Fruit fly (Drosophila melanogaster) whole organism, embryonic: ENCODE results near the gene CG12123.

Experiments used
- CG10209 ChIP-seq: fragments of 200-800 bp; sonication (Bioruptor generic); optimal IDR thresholded peaks from 3 replicates; lab custom pipeline; 2017; ENCODE audit warnings: missing biosample characterization, mild to moderate bottlenecking, missing genetic modification characterization, missing genetic modification reagents
- CG1024 ChIP-seq: fragments of 200-800 bp; sonication (Bioruptor generic); IDR thresholded peaks from 2 replicates; pipeline ENCODE4 v1.3.6; 2022; ENCODE audit warnings: missing biosample characterization, missing genetic modification characterization
- CG10366 ChIP-seq: fragments of 200-800 bp; sonication (Bioruptor generic); IDR thresholded peaks from 2 replicates; pipeline ENCODE4 v1.3.6; 2022; ENCODE audit warnings: missing biosample characterization, missing genetic modification characterization
- CG10462 ChIP-seq: fragments of 200-800 bp; sonication (Bioruptor generic); optimal IDR thresholded peaks from 2 replicates; lab custom pipeline; 2016; ENCODE audit warnings: missing biosample characterization, missing genetic modification characterization
- CG10959 ChIP-seq: fragments of 200-800 bp; sonication (Bioruptor generic); IDR thresholded peaks from 2 replicates; pipeline ENCODE4 v1.3.6; 2022; ENCODE audit warnings: missing biosample characterization, missing genetic modification characterization
- CG11504 ChIP-seq: fragments of 200-800 bp; sonication (Bioruptor generic); optimal IDR thresholded peaks from 3 replicates; lab custom pipeline; 2019; ENCODE audit warnings: missing biosample characterization, mild to moderate bottlenecking, missing genetic modification characterization, moderate library complexity
- CG12219 ChIP-seq: fragments of 200-800 bp; sonication (Bioruptor generic); optimal IDR thresholded peaks from 3 replicates; lab custom pipeline; 2018; ENCODE audit warnings: missing biosample characterization, mild to moderate bottlenecking, missing genetic modification characterization
- CG12391 ChIP-seq: fragments of 200-800 bp; sonication (Bioruptor generic); optimal IDR thresholded peaks from 3 replicates; lab custom pipeline; 2018; ENCODE audit warnings: missing biosample characterization, mild to moderate bottlenecking, missing genetic modification characterization, moderate library complexity
- CG15601 ChIP-seq: fragments of 200-800 bp; sonication (Bioruptor generic); optimal IDR thresholded peaks from 3 replicates; lab custom pipeline; 2019; ENCODE audit warnings: missing biosample characterization, mild to moderate bottlenecking, missing genetic modification characterization, moderate library complexity
- CG1603 ChIP-seq: fragments of 200-800 bp; sonication (Bioruptor generic); optimal IDR thresholded peaks from 2 replicates; lab custom pipeline; 2019; ENCODE audit warnings: missing biosample characterization, mild to moderate bottlenecking, missing genetic modification characterization, moderate library complexity
- CG17568 ChIP-seq: fragments of 200-800 bp; sonication (Bioruptor generic); optimal IDR thresholded peaks from 2 replicates; lab custom pipeline; 2018; ENCODE audit warnings: missing biosample characterization, mild to moderate bottlenecking, missing genetic modification characterization, moderate library complexity
- CG18476 ChIP-seq: fragments of 200-800 bp; sonication (Bioruptor generic); optimal IDR thresholded peaks from 2 replicates; lab custom pipeline; 2016; ENCODE audit warnings: missing biosample characterization, mild to moderate bottlenecking, missing genetic modification characterization
- CG18599 ChIP-seq: fragments of 200-800 bp; sonication (Bioruptor generic); optimal IDR thresholded peaks from 3 replicates; lab custom pipeline; 2017; ENCODE audit warnings: missing biosample characterization, missing genetic modification characterization, mild to moderate bottlenecking, moderate library complexity, missing genetic modification reagents
- CG2678 ChIP-seq: fragments of 200-800 bp; sonication (Bioruptor generic); optimal IDR thresholded peaks from 3 replicates; lab custom pipeline; 2019; ENCODE audit warnings: missing biosample characterization, mild to moderate bottlenecking, missing genetic modification characterization, moderate library complexity
- CG2712 ChIP-seq: fragments of 200-800 bp; optimal IDR thresholded peaks from 3 replicates; lab custom pipeline; 2019; ENCODE audit warnings: missing biosample characterization, mild to moderate bottlenecking, missing genetic modification characterization, moderate library complexity
- CG31441 ChIP-seq: fragments of 200-800 bp; sonication (Bioruptor generic); IDR thresholded peaks from 2 replicates; pipeline ENCODE4 v1.3.6; 2022; ENCODE audit warnings: missing biosample characterization, missing genetic modification characterization
- CG33213 ChIP-seq: fragments of 200-800 bp; sonication (Bioruptor generic); optimal IDR thresholded peaks from 3 replicates; lab custom pipeline; 2016; ENCODE audit warnings: missing biosample characterization, missing genetic modification characterization
- CG3847 ChIP-seq: fragments of 200-800 bp; sonication (Bioruptor generic); IDR thresholded peaks from 2 replicates; pipeline ENCODE4 v1.3.6; 2022; ENCODE audit warnings: missing biosample characterization, missing genetic modification characterization
- CG7556 ChIP-seq: fragments of 200-800 bp; sonication (Bioruptor generic); optimal IDR thresholded peaks from 2 replicates; lab custom pipeline; 2017; ENCODE audit warnings: missing biosample characterization, mild to moderate bottlenecking, missing genetic modification characterization
- CG9817 ChIP-seq: fragments of 200-800 bp; sonication (Bioruptor generic); optimal IDR thresholded peaks from 2 replicates; lab custom pipeline; 2018; ENCODE audit warnings: missing biosample characterization, mild to moderate bottlenecking, missing genetic modification characterization, moderate library complexity
- D ChIP-seq, 2 experiments: fragments of 200-800 bp in 1 of 2; fragments of >200 bp in 1 of 2; sonication (Bioruptor generic) in 1 of 2; optimal IDR thresholded peaks; 2 replicates in 1 of 2; 3 replicates in 1 of 2; lab custom pipeline; 2017; ENCODE audit warnings: mild to moderate bottlenecking in 1 of 2, missing biosample characterization in 1 of 2, missing genetic modification characterization in 1 of 2, missing genetic modification reagents in 1 of 2
- Dip3 ChIP-seq: fragments of 200-800 bp; sonication (Bioruptor generic); optimal IDR thresholded peaks from 3 replicates; lab custom pipeline; 2016; ENCODE audit warnings: missing biosample characterization, missing genetic modification characterization
- Ets65A ChIP-seq: fragments of 200-800 bp; sonication (Bioruptor generic); peaks from one replicate; lab custom pipeline; 2016; ENCODE audit warnings: missing biosample characterization, missing genetic modification characterization
- Fer3 ChIP-seq: fragments of 200-800 bp; sonication (Bioruptor generic); optimal IDR thresholded peaks from 2 replicates; lab custom pipeline; 2018; ENCODE audit warnings: missing biosample characterization, mild to moderate bottlenecking, missing genetic modification characterization, moderate library complexity
- HLH54F ChIP-seq: fragments of 200-800 bp; sonication (Bioruptor generic); optimal IDR thresholded peaks from 3 replicates; lab custom pipeline; 2016; ENCODE audit warnings: missing biosample characterization, missing genetic modification characterization
- HLHmδ ChIP-seq: fragments of 200-800 bp; sonication (Bioruptor generic); optimal IDR thresholded peaks from 2 replicates; lab custom pipeline; 2018; ENCODE audit warnings: missing biosample characterization, mild to moderate bottlenecking, missing genetic modification characterization, moderate library complexity
- Hsf ChIP-seq: fragments of 200-800 bp; sonication (Bioruptor generic); optimal IDR thresholded peaks from 3 replicates; lab custom pipeline; 2016; ENCODE audit warnings: missing biosample characterization, missing genetic modification characterization
- Meics ChIP-seq: fragments of 200-800 bp; sonication (Bioruptor generic); optimal IDR thresholded peaks from 2 replicates; lab custom pipeline; 2017; ENCODE audit warnings: missing biosample characterization, mild to moderate bottlenecking, missing genetic modification characterization
- Mrtf ChIP-seq: fragments of 200-800 bp; sonication (Bioruptor generic); IDR thresholded peaks from 3 replicates; pipeline ENCODE4 v1.3.6; 2022; ENCODE audit warnings: missing biosample characterization, missing genetic modification characterization
- NC2β ChIP-seq: fragments of 200-800 bp; sonication (Bioruptor generic); optimal IDR thresholded peaks from 2 replicates; lab custom pipeline; 2016; ENCODE audit warnings: missing biosample characterization, missing genetic modification characterization
- NFAT ChIP-seq: fragments of 200-800 bp; sonication (Bioruptor generic); IDR thresholded peaks from 2 replicates; pipeline ENCODE4 v1.3.6; 2022; ENCODE audit warnings: missing biosample characterization, missing genetic modification characterization
- Oli ChIP-seq: fragments of 200-800 bp; sonication (Bioruptor generic); optimal IDR thresholded peaks from 2 replicates; lab custom pipeline; 2018; ENCODE audit warnings: missing biosample characterization, mild to moderate bottlenecking, missing genetic modification characterization, moderate library complexity
- Six4 ChIP-seq: fragments of 200-800 bp; sonication (Bioruptor generic); optimal IDR thresholded peaks from 2 replicates; lab custom pipeline; 2016; ENCODE audit warnings: missing biosample characterization, missing genetic modification characterization
- Sox100B ChIP-seq: fragments of 200-800 bp; sonication (Bioruptor generic); optimal IDR thresholded peaks from 3 replicates; lab custom pipeline; 2018; ENCODE audit warnings: missing biosample characterization, mild to moderate bottlenecking, missing genetic modification characterization
- Xbp1 ChIP-seq: fragments of 200-800 bp; sonication (Bioruptor generic); optimal IDR thresholded peaks from 3 replicates; lab custom pipeline; 2016; ENCODE audit warnings: missing biosample characterization, mild to moderate bottlenecking, missing genetic modification characterization
- ac ChIP-seq: fragments of 200-800 bp; sonication (Bioruptor generic); optimal IDR thresholded peaks from 3 replicates; lab custom pipeline; 2017; ENCODE audit warnings: missing biosample characterization, mild to moderate bottlenecking, missing genetic modification characterization
- dmrt99B ChIP-seq: fragments of 200-800 bp; sonication (Bioruptor generic); optimal IDR thresholded peaks from 2 replicates; lab custom pipeline; 2018; ENCODE audit warnings: missing biosample characterization, mild to moderate bottlenecking, missing genetic modification characterization, moderate library complexity
- dysf ChIP-seq: fragments of 200-800 bp; sonication (Bioruptor generic); IDR thresholded peaks from 3 replicates; pipeline ENCODE4 v1.3.6; 2022; ENCODE audit warnings: missing biosample characterization, missing genetic modification characterization
- fu2 ChIP-seq: fragments of 200-800 bp; sonication (Bioruptor generic); optimal IDR thresholded peaks from 2 replicates; lab custom pipeline; 2016; ENCODE audit warnings: missing biosample characterization, missing genetic modification characterization
- oc ChIP-seq: fragments of 200-800 bp; sonication (Bioruptor generic); optimal IDR thresholded peaks from 2 replicates; lab custom pipeline; 2018; ENCODE audit warnings: missing biosample characterization, mild to moderate bottlenecking, missing genetic modification characterization, moderate library complexity
- phol ChIP-seq: fragments of 200-800 bp; sonication (Bioruptor generic); optimal IDR thresholded peaks from 3 replicates; lab custom pipeline; 2018; ENCODE audit warnings: missing biosample characterization, mild to moderate bottlenecking, missing genetic modification characterization, moderate library complexity
- pnt ChIP-seq: fragments of 200-800 bp; sonication (Bioruptor generic); optimal IDR thresholded peaks from 3 replicates; lab custom pipeline; 2016; ENCODE audit warnings: missing biosample characterization, missing genetic modification characterization
- pros ChIP-seq: fragments of 200-800 bp; sonication (Bioruptor generic); optimal IDR thresholded peaks from 3 replicates; lab custom pipeline; 2019; ENCODE audit warnings: missing biosample characterization, mild to moderate bottlenecking, missing genetic modification characterization, moderate library complexity
- pum ChIP-seq: fragments of 200-800 bp; sonication (Bioruptor generic); optimal IDR thresholded peaks from 2 replicates; lab custom pipeline; 2016; ENCODE audit warnings: missing biosample characterization, missing genetic modification characterization
- sc ChIP-seq, 3 experiments: fragments of >200 bp in 2 of 3; fragments of 200-800 bp in 1 of 3; sonication (Bioruptor generic) in 1 of 3; optimal IDR thresholded peaks; 2 replicates in 2 of 3; 3 replicates in 1 of 3; lab custom pipeline; 2017; ENCODE audit warnings: mild to moderate bottlenecking in 1 of 3, missing biosample characterization in 1 of 3, missing genetic modification characterization in 1 of 3, missing genetic modification reagents in 1 of 3
- shn ChIP-seq: fragments of 200-800 bp; sonication (Bioruptor generic); optimal IDR thresholded peaks from 3 replicates; lab custom pipeline; 2016; ENCODE audit warnings: missing biosample characterization, missing genetic modification characterization
- slbo ChIP-seq: fragments of 200-800 bp; sonication (Bioruptor generic); IDR thresholded peaks from 2 replicates; pipeline ENCODE4 v1.3.6; 2022; ENCODE audit warnings: missing biosample characterization, missing genetic modification characterization
- tap ChIP-seq: fragments of 200-800 bp; optimal IDR thresholded peaks from 3 replicates; lab custom pipeline; 2019; ENCODE audit warnings: missing biosample characterization, mild to moderate bottlenecking, missing genetic modification characterization, moderate library complexity
- tin ChIP-seq: fragments of 200-800 bp; sonication (Bioruptor generic); optimal IDR thresholded peaks from 3 replicates; lab custom pipeline; 2016; ENCODE audit warnings: missing biosample characterization, missing genetic modification characterization
- usp ChIP-seq: fragments of >200 bp; optimal IDR thresholded peaks from 2 replicates; lab custom pipeline; 2017; ENCODE audit warnings: missing biosample characterization, missing genetic modification characterization

The CG12123 gene

DNA sequence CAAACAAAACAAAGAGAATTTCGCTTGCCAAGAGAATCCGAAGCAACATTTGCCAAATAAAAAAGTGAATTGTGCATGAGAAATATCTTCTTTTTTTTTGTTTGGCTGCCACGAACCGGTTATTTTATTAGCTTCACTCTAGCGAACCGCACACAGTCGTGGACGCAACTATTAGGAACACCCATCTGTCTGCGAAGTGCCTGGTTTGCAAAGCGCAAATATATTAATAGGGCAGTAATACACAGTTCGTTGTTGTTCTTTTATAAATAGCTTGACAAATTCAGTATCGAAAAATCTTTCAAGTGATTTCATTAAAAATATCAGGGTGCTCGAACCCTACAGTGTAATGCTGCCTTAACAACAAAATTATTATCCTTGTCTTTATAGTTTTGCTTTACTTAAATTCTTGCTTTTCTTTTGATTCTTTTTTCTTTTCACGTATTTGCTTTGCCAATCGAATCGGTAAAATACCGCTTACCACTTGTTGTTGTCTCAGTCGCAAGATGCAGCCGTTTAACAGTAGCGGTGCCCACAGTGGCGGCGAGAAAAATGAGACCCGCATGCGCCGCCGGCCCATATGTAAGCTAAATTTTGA is 49.4 kb upstream of the CG12123 start (continued):
- peak; percentile 13 for TF ChIP-seq CG18599 (GFP tag; lab: Kevin White, UChicago)
- no peak for TF ChIP-seq ac (GFP tag; lab: Kevin White, UChicago)
- peak; percentile 21 for TF ChIP-seq pnt (GFP tag; lab: Kevin White, UChicago)
- peak; percentile 33 for TF ChIP-seq dmrt99B
- TF ChIP-seq HLHmδ (GFP tag; lab: Kevin White, UChicago): no peak
- TF ChIP-seq Ets65A (GFP tag; lab: Kevin White, UChicago): peak; percentile 91
- TF ChIP-seq CG12391 (tag; lab: Kevin White, UChicago): peak; percentile 5
- TF ChIP-seq sc (optimal IDR thresholded peaks at IDR 0.05; lab: Kevin White, UChicago): no peak
- no peak for TF ChIP-seq sc (GFP tag; optimal IDR thresholded peaks at IDR 0.05; lab: Kevin White, UChicago)
- TF ChIP-seq pum (GFP tag; lab: Kevin White, UChicago): peak; percentile 4
- peak; percentile 53; the same call in 1 of the 2 replicates for TF ChIP-seq slbo
- TF ChIP-seq Hsf (GFP tag; lab: Kevin White, UChicago): peak; percentile 35
- peak; percentile 31; the same call in 1 of the 2 replicates for TF ChIP-seq NFAT (GFP tag; lab: Robert Waterston, UW)
- no peak for TF ChIP-seq oc (tag; lab: Kevin White, UChicago)
- TF ChIP-seq CG1603 (tag; lab: Kevin White, UChicago): peak; percentile 2
- peak; percentile 32 for TF ChIP-seq shn
- TF ChIP-seq Sox100B: peak; percentile 17
- TF ChIP-seq phol: peak; percentile 32
- peak; percentile 52 for TF ChIP-seq Xbp1 (GFP tag; lab: Kevin White, UChicago)
- no peak for TF ChIP-seq NC2β (GFP tag; lab: Kevin White, UChicago)
- peak; percentile 47 for TF ChIP-seq Oli (tag; lab: Kevin White, UChicago)
- TF ChIP-seq dysf: peak; percentile 34; the same call in 1 of the 3 replicates
- TF ChIP-seq Mrtf (GFP tag; lab: Robert Waterston, UW): 0 out of 3 replicates have a peak, but pooled peaks have one; percentile 29
- peak; percentile 14 for TF ChIP-seq fu2
- TF ChIP-seq CG2678 (tag; lab: Kevin White, UChicago): peak; percentile 14
- peak; percentile 11 for TF ChIP-seq CG10209 (GFP tag; lab: Kevin White, UChicago)
- no peak for TF ChIP-seq Fer3 (tag; lab: Kevin White, UChicago)
- peak; percentile 17 for TF ChIP-seq CG10462 (GFP tag; lab: Kevin White, UChicago)
- TF ChIP-seq HLH54F (GFP tag; lab: Kevin White, UChicago): peak; percentile 18
- peak; percentile 16 for TF ChIP-seq CG2712 (tag; lab: Kevin White, UChicago)
- TF ChIP-seq CG7556 (GFP tag; lab: Kevin White, UChicago): peak; percentile 3
- peak; percentile 6 for TF ChIP-seq Six4 (GFP tag; lab: Kevin White, UChicago)

DNA sequence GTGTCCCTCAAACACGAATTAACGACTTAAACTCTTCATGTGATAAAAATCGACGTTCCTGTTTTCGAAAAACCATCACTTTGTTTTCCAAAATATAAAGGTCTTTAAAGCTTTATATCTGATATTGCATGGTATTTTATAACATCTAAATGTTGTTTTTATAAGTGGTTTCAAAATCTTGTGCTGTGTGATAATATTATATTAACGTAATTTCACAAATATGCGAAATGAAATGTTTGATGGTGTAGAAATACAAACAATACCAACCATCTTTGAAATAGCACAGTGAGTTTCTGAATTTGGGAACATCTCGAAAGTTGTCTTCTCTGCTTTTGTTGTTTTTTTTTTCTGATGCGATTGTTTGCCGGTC is 48.8 kb upstream of the CG12123 start:
- no peak for TF ChIP-seq pros (GFP tag; lab: Kevin White, UChicago)
- no peak for TF ChIP-seq tap
- TF ChIP-seq CG1024 (GFP tag; lab: Robert Waterston, UW): no peak
- TF ChIP-seq CG10366 (GFP tag; lab: Robert Waterston, UW): no peak
- TF ChIP-seq CG11504 (tag; lab: Kevin White, UChicago): peak; percentile 21
- no peak for TF ChIP-seq CG9817 (tag; lab: Kevin White, UChicago)
- no peak for TF ChIP-seq usp (GFP tag; lab: Kevin White, UChicago)
- no peak for TF ChIP-seq CG3847 (GFP tag; lab: Robert Waterston, UW)
- peak; percentile 3 for TF ChIP-seq Meics (GFP tag; lab: Kevin White, UChicago)
- TF ChIP-seq tin (GFP tag; lab: Kevin White, UChicago): no peak
- no peak for TF ChIP-seq CG15601 (tag; lab: Kevin White, UChicago)
- no peak for TF ChIP-seq D (optimal IDR thresholded peaks at IDR 0.05; lab: Kevin White, UChicago)
- TF ChIP-seq D (GFP tag; optimal IDR thresholded peaks at IDR 0.05; lab: Kevin White, UChicago): no peak
- no peak for TF ChIP-seq CG31441 (GFP tag; lab: Robert Waterston, UW)
- TF ChIP-seq CG2712 (tag; lab: Kevin White, UChicago): no peak
- no peak for TF ChIP-seq CG17568
- no peak for TF ChIP-seq CG18476 (GFP tag; lab: Kevin White, UChicago)
- no peak for TF ChIP-seq Dip3
- no peak for TF ChIP-seq CG10959
- no peak for TF ChIP-seq CG33213 (GFP tag; lab: Kevin White, UChicago)
- TF ChIP-seq CG12219 (GFP tag; lab: Kevin White, UChicago): no peak
